Fruit fly (Drosophila melanogaster): ENCODE measurements around the gene CG34302.
A peak's percentile ranks its signal among the peaks of the same experiment; 100 is the strongest.

CG34302 gene

dm6 chr3R:9868538-9869398 lies 45.1 kb upstream of the CG34302 start (continued):
- TF ChIP-seq CG3281 (GFP tag; optimal IDR thresholded peaks at IDR 0.05) (no peak), oc (tag; optimal IDR thresholded peaks at IDR 0.05) (no peak), Taf1 (GFP tag; IDR thresholded peaks at IDR 0.05) (no peak), fd3F (GFP tag; optimal IDR thresholded peaks at IDR 0.05) (no peak), CG5245 (GFP tag; optimal IDR thresholded peaks at IDR 0.05) (no peak), CG9932 (GFP tag; IDR thresholded peaks at IDR 0.05) (no peak), CG17612 (GFP tag; IDR thresholded peaks at IDR 0.05) (no peak), Chrac-16 (GFP tag; optimal IDR thresholded peaks at IDR 0.05) (no peak), CG9817 (tag; optimal IDR thresholded peaks at IDR 0.05) (no peak), CG32772 (GFP tag; IDR thresholded peaks at IDR 0.05) (no peak), crc (GFP tag; optimal IDR thresholded peaks at IDR 0.05) (no peak), Gug (GFP tag; IDR thresholded peaks at IDR 0.05) (no peak), grau (tag; optimal IDR thresholded peaks at IDR 0.05) (no peak), CG3407 (GFP tag; optimal IDR thresholded peaks at IDR 0.05) (no peak), CG9437 (GFP tag; optimal IDR thresholded peaks at IDR 0.05) (no peak), twi (tag; optimal IDR thresholded peaks at IDR 0.05) (no peak), B-H2 (GFP tag; optimal IDR thresholded peaks at IDR 0.05) (no peak), ken (GFP tag; IDR thresholded peaks at IDR 0.05) (no peak), Meics (GFP tag; optimal IDR thresholded peaks at IDR 0.05) (no peak), CG10366 (GFP tag; IDR thresholded peaks at IDR 0.05) (no peak), CG6683 (GFP tag; optimal IDR thresholded peaks at IDR 0.05) (no peak), CG7963 (GFP tag; IDR thresholded peaks at IDR 0.05; ENCODE audit: partially characterized antibody) (no peak), nau (GFP tag; optimal IDR thresholded peaks at IDR 0.05) (no peak), CG13287 (GFP tag; IDR thresholded peaks at IDR 0.05; ENCODE audit: partially characterized antibody) (no peak), Aef1 (GFP tag; IDR thresholded peaks at IDR 0.05) (no peak), jumu (GFP tag; optimal IDR thresholded peaks at IDR 0.05) (no peak), CG6813 (GFP tag; optimal IDR thresholded peaks at IDR 0.05) (no peak), ems (GFP tag; optimal IDR thresholded peaks at IDR 0.05) (no peak), Poxn (GFP tag; IDR thresholded peaks at IDR 0.05) (no peak), peb (GFP tag; IDR thresholded peaks at IDR 0.05) (no peak), CG3838 (GFP tag; optimal IDR thresholded peaks at IDR 0.05) (no peak), zen (tag; optimal IDR thresholded peaks at IDR 0.05) (peak; percentile 35), CG4820 (GFP tag; optimal IDR thresholded peaks at IDR 0.05) (peak; percentile 70), CG18476 (GFP tag; optimal IDR thresholded peaks at IDR 0.05) (no peak), Myb (GFP tag; optimal IDR thresholded peaks at IDR 0.05) (no peak), sisA (GFP tag; IDR thresholded peaks at IDR 0.05) (no peak), Bdp1 (GFP tag; optimal IDR thresholded peaks at IDR 0.05) (no peak), CG8281 (tag; optimal IDR thresholded peaks at IDR 0.05) (peak; percentile 67), bsh (GFP tag; optimal IDR thresholded peaks at IDR 0.05) (no peak), pzg (GFP tag; optimal IDR thresholded peaks at IDR 0.05) (peak; percentile 1), luna (GFP tag; optimal IDR thresholded peaks at IDR 0.05) (no peak), jigr1 (GFP tag; IDR thresholded peaks at IDR 0.05) (no peak), D19A (tag; optimal IDR thresholded peaks at IDR 0.05) (peak; percentile 46), pita (GFP tag; optimal IDR thresholded peaks at IDR 0.05) (peak; percentile 73), CG2202 (tag; optimal IDR thresholded peaks at IDR 0.05) (no peak), Sry-δ (GFP tag; optimal IDR thresholded peaks at IDR 0.05) (peak; percentile 0), CG17912 (GFP tag; optimal IDR thresholded peaks at IDR 0.05) (no peak), CG8290 (GFP tag; optimal IDR thresholded peaks at IDR 0.05) (no peak), CG8290 (tag; optimal IDR thresholded peaks at IDR 0.05) (peak in 1 of 2 experiments; percentile 48), tap (tag; optimal IDR thresholded peaks at IDR 0.05) (no peak)

Data from whole organism, embryonic.